Worm (Caenorhabditis elegans): Measurements from ENCODE around the gene scc-1.

Gene scc-1

ce11 chrII:4674188-4674587 is 24.3 kb upstream of the scc-1 start:
- no peak for TF ChIP-seq dao-5 (tag; optimal IDR thresholded peaks at IDR 0.05)
- no peak for TF ChIP-seq him-1 (tag; optimal IDR thresholded peaks at IDR 0.05)
- TF ChIP-seq W03F9.2 (tag; optimal IDR thresholded peaks at IDR 0.05), result no peak

- no peak for TF ChIP-seq dao-5 (tag; optimal IDR thresholded peaks at IDR 0.05)
- no peak for TF ChIP-seq W03F9.2 (tag; optimal IDR thresholded peaks at IDR 0.05)
- no peak for TF ChIP-seq him-1 (tag; optimal IDR thresholded peaks at IDR 0.05)
Measured at ce11 chrII:4675481-4675880, 23.0 kb upstream of the scc-1 start, which contains the start of gene T05A7.3. Gene T05A7.3 (plus strand): TSS chrII:4675781.

ce11 chrII:4676241-4676640 is 22.3 kb upstream of the scc-1 start:
- TF ChIP-seq dao-5 (tag; optimal IDR thresholded peaks at IDR 0.05), result no peak
- TF ChIP-seq him-1 (tag; optimal IDR thresholded peaks at IDR 0.05), result no peak
- no peak for TF ChIP-seq W03F9.2 (tag; optimal IDR thresholded peaks at IDR 0.05)

- TF ChIP-seq W03F9.2 (tag; optimal IDR thresholded peaks at IDR 0.05), result no peak
- no peak for TF ChIP-seq dao-5 (tag; optimal IDR thresholded peaks at IDR 0.05)
- TF ChIP-seq him-1 (tag; optimal IDR thresholded peaks at IDR 0.05), result no peak
Measured at ce11 chrII:4677916-4678315, 20.6 kb upstream of the scc-1 start, which contains the start of gene T05A7.1. Gene T05A7.1 (plus strand): TSS chrII:4678216.

ce11 chrII:4681391-4681790 is 17.1 kb upstream of the scc-1 start, which contains the start of gene T05A7.7:
Gene T05A7.7 (minus strand): TSS chrII:4681491.
- TF ChIP-seq him-1 (tag; optimal IDR thresholded peaks at IDR 0.05), result no peak
- TF ChIP-seq W03F9.2 (tag; optimal IDR thresholded peaks at IDR 0.05), result no peak

ce11 chrII:4683693-4684092 is 14.8 kb upstream of the scc-1 start, which contains the start of gene sre-40:
Gene sre-40 (minus strand): TSS chrII:4683793.
- TF ChIP-seq dao-5 (tag; optimal IDR thresholded peaks at IDR 0.05) (no peak), him-1 (tag; optimal IDR thresholded peaks at IDR 0.05) (no peak), W03F9.2 (tag; optimal IDR thresholded peaks at IDR 0.05) (no peak)

- TF ChIP-seq him-1 (tag; optimal IDR thresholded peaks at IDR 0.05), result no peak
- no peak for TF ChIP-seq dao-5 (tag; optimal IDR thresholded peaks at IDR 0.05)
- no peak for TF ChIP-seq W03F9.2 (tag; optimal IDR thresholded peaks at IDR 0.05)
Measured at ce11 chrII:4684852-4685251, 13.7 kb upstream of the scc-1 start.

- TF ChIP-seq dao-5 (tag; optimal IDR thresholded peaks at IDR 0.05), result no peak
- TF ChIP-seq W03F9.2 (tag; optimal IDR thresholded peaks at IDR 0.05), result no peak
- no peak for TF ChIP-seq him-1 (tag; optimal IDR thresholded peaks at IDR 0.05)
Measured at ce11 chrII:4686941-4687340, 11.6 kb upstream of the scc-1 start, which contains the start of gene sre-39. Gene sre-39 (plus strand): TSS chrII:4687241.

ce11 chrII:4689477-4689876 is 9.0 kb upstream of the scc-1 start, which contains the start of gene F10G7.12:
Gene F10G7.12 (plus strand): TSS chrII:4689777.
- TF ChIP-seq W03F9.2 (tag; optimal IDR thresholded peaks at IDR 0.05) (no peak), him-1 (tag; optimal IDR thresholded peaks at IDR 0.05) (no peak), dao-5 (tag; optimal IDR thresholded peaks at IDR 0.05) (no peak)

ce11 chrII:4693129-4693528 is 5.4 kb upstream of the scc-1 start, which contains the start of gene F10G7.5:
Gene F10G7.5 (plus strand): TSS chrII:4693414.
- TF ChIP-seq dao-5 (tag; optimal IDR thresholded peaks at IDR 0.05), result no peak
- TF ChIP-seq him-1 (tag; optimal IDR thresholded peaks at IDR 0.05), result no peak
- TF ChIP-seq W03F9.2 (tag; optimal IDR thresholded peaks at IDR 0.05), result no peak

- TF ChIP-seq him-1 (tag; optimal IDR thresholded peaks at IDR 0.05) (no peak), dao-5 (tag; optimal IDR thresholded peaks at IDR 0.05) (no peak), W03F9.2 (tag; optimal IDR thresholded peaks at IDR 0.05) (no peak)
Measured at ce11 chrII:4696055-4696454, 2.5 kb upstream of the scc-1 start.

- TF ChIP-seq W03F9.2 (tag; optimal IDR thresholded peaks at IDR 0.05), result peak; percentile 8
- TF ChIP-seq him-1 (tag; optimal IDR thresholded peaks at IDR 0.05), result peak; percentile 34
Measured at ce11 chrII:4701482-4702119, 3.1 kb downstream of the scc-1 start, which contains the start of gene unc-85. Gene unc-85 (plus strand): TSS chrII:4702069.

- TF ChIP-seq him-1 (tag; optimal IDR thresholded peaks at IDR 0.05) (no peak), W03F9.2 (tag; optimal IDR thresholded peaks at IDR 0.05) (no peak), dao-5 (tag; optimal IDR thresholded peaks at IDR 0.05) (no peak)
Measured at ce11 chrII:4703011-4703410, 4.5 kb downstream of the scc-1 start.

- peak; percentile 88 for TF ChIP-seq W03F9.2 (tag; optimal IDR thresholded peaks at IDR 0.05)
- no peak for TF ChIP-seq dao-5 (tag; optimal IDR thresholded peaks at IDR 0.05)
Measured at ce11 chrII:4706359-4706871, 7.9 kb downstream of the scc-1 start, which contains the start of the genes F10G7.9 and tsn-1. Gene F10G7.9 (minus strand): TSS chrII:4706485. Gene tsn-1 (plus strand): TSS chrII:4706821.
